Fruit fly (Drosophila melanogaster): Measurements from ENCODE around the gene CG15418.

CG15418 gene

dm6 chr2L:3647521-3648172, 26.1 kb upstream of the CG15418 start (continued):
- TF ChIP-seq dl (GFP tag; optimal IDR thresholded peaks at IDR 0.05; ENCODE audit: insufficient read depth in 1 of 2, partially characterized antibody in 2 of 2), result no peak
- no peak for TF ChIP-seq Hr78 (GFP tag; optimal IDR thresholded peaks at IDR 0.05)
- TF ChIP-seq GATAd (GFP tag; optimal IDR thresholded peaks at IDR 0.05), result no peak

dm6 chr2L:3646041-3646440, 24.5 kb upstream of the CG15418 start:
- TF ChIP-seq dl (GFP tag; optimal IDR thresholded peaks at IDR 0.05; ENCODE audit: insufficient read depth in 1 of 2, partially characterized antibody in 2 of 2) (no peak), Sp1 (GFP tag; optimal IDR thresholded peaks at IDR 0.05) (no peak), N (GFP tag; optimal IDR thresholded peaks at IDR 0.05) (no peak), br (GFP tag; optimal IDR thresholded peaks at IDR 0.05) (peak; percentile 2), Jra (GFP tag; optimal IDR thresholded peaks at IDR 0.05) (no peak), h (GFP tag; optimal IDR thresholded peaks at IDR 0.05) (no peak)

dm6 chr2L:3645339-3645738, 23.8 kb upstream of the CG15418 start:
- TF ChIP-seq Vsx2 (GFP tag; optimal IDR thresholded peaks at IDR 0.05; ENCODE audit: partially characterized antibody) (no peak), sv (GFP tag; optimal IDR thresholded peaks at IDR 0.05) (no peak), dsf (GFP tag; optimal IDR thresholded peaks at IDR 0.05; ENCODE audit: borderline replicate concordance) (no peak), Jra (GFP tag; optimal IDR thresholded peaks at IDR 0.05) (no peak), dmrt93B (GFP tag; optimal IDR thresholded peaks at IDR 0.05) (no peak), GATAd (GFP tag; optimal IDR thresholded peaks at IDR 0.05) (no peak), Dfd (GFP tag; optimal IDR thresholded peaks at IDR 0.05) (no peak)

- TF ChIP-seq Rel (GFP tag; optimal IDR thresholded peaks at IDR 0.05), result no peak
- peak; percentile 81 for TF ChIP-seq Rel (tag; optimal IDR thresholded peaks at IDR 0.05)
- peak; percentile 38 for TF ChIP-seq CrebA (GFP tag; optimal IDR thresholded peaks at IDR 0.05; ENCODE audit: borderline replicate concordance)
- TF ChIP-seq dsf (GFP tag; optimal IDR thresholded peaks at IDR 0.05; ENCODE audit: borderline replicate concordance), result no peak
- peak; percentile 41 for TF ChIP-seq brk (GFP tag; optimal IDR thresholded peaks at IDR 0.05)
- TF ChIP-seq tai (GFP tag; optimal IDR thresholded peaks at IDR 0.05), result peak; percentile 2
- no peak for TF ChIP-seq Abd-B (GFP tag; optimal IDR thresholded peaks at IDR 0.05)
- TF ChIP-seq N (GFP tag; optimal IDR thresholded peaks at IDR 0.05), result no peak
These were observed 20.8 kb upstream of the CG15418 start for dm6 chr2L:3642148-3642920.

- TF ChIP-seq dmrt93B (GFP tag; optimal IDR thresholded peaks at IDR 0.05) (no peak), ey (GFP tag; optimal IDR thresholded peaks at IDR 0.05) (no peak), Hr78 (GFP tag; optimal IDR thresholded peaks at IDR 0.05) (no peak), psq (GFP tag; optimal IDR thresholded peaks at IDR 0.05) (no peak), Jra (GFP tag; optimal IDR thresholded peaks at IDR 0.05) (no peak), CG32264 (GFP tag; optimal IDR thresholded peaks at IDR 0.05) (no peak), Sp1 (GFP tag; optimal IDR thresholded peaks at IDR 0.05) (no peak), GATAd (GFP tag; optimal IDR thresholded peaks at IDR 0.05) (no peak), Abd-B (GFP tag; optimal IDR thresholded peaks at IDR 0.05) (no peak), brk (GFP tag; optimal IDR thresholded peaks at IDR 0.05) (no peak), Dif (GFP tag; optimal IDR thresholded peaks at IDR 0.05; ENCODE audit: partially characterized antibody) (no peak), br (GFP tag; optimal IDR thresholded peaks at IDR 0.05) (no peak), dl (GFP tag; optimal IDR thresholded peaks at IDR 0.05; ENCODE audit: insufficient read depth in 1 of 2, partially characterized antibody in 2 of 2) (no peak), Hr83 (GFP tag; optimal IDR thresholded peaks at IDR 0.05; ENCODE audit: poor library complexity, severe bottlenecking) (no peak), Myc (optimal IDR thresholded peaks at IDR 0.05) (no peak), Dfd (GFP tag; optimal IDR thresholded peaks at IDR 0.05) (no peak), jim (GFP tag; optimal IDR thresholded peaks at IDR 0.05) (no peak), foxo (GFP tag; optimal IDR thresholded peaks at IDR 0.05) (no peak)
These were observed 19.4 kb upstream of the CG15418 start for dm6 chr2L:3640952-3641351.

- no peak for TF ChIP-seq pan (optimal IDR thresholded peaks at IDR 0.05)
- no peak for TF ChIP-seq Rel (GFP tag; optimal IDR thresholded peaks at IDR 0.05)
- peak; percentile 70 for TF ChIP-seq Rel (tag; optimal IDR thresholded peaks at IDR 0.05)
- no peak for TF ChIP-seq dmrt93B (GFP tag; optimal IDR thresholded peaks at IDR 0.05)
- TF ChIP-seq br (GFP tag; optimal IDR thresholded peaks at IDR 0.05), result peak; percentile 19
- no peak for TF ChIP-seq OdsH (GFP tag; optimal IDR thresholded peaks at IDR 0.05)
These were observed 18.4 kb upstream of the CG15418 start for dm6 chr2L:3639924-3640323.

All from whole organism, wandering third instar larva.